Fruit fly (Drosophila melanogaster) whole organism, embryonic: Measurements from ENCODE around the gene APP-BP1.
A peak's percentile ranks its signal among the peaks of the same experiment; 100 is the strongest.

Experiments used
- Abd-B ChIP-seq: fragments of 200-800 bp; sonication (Bioruptor generic); optimal IDR thresholded peaks from 2 replicates; lab custom pipeline; 2018; ENCODE audit warnings: missing biosample characterization, mild to moderate bottlenecking, missing genetic modification characterization, moderate library complexity
- Ada2b ChIP-seq: fragments of 200-800 bp; sonication (Bioruptor generic); IDR thresholded peaks from 2 replicates; pipeline ENCODE4 v1.3.6; 2022; ENCODE audit warnings: missing biosample characterization, missing genetic modification characterization
- Aef1 ChIP-seq: fragments of 200-800 bp; sonication (Bioruptor generic); IDR thresholded peaks from 3 replicates; pipeline ENCODE4 v1.3.6; 2022; ENCODE audit warnings: missing biosample characterization, missing genetic modification characterization
- Awh ChIP-seq: fragments of 200-800 bp; sonication (Bioruptor generic); IDR thresholded peaks from 2 replicates; pipeline ENCODE4, ENCODE4 v1.3.6; 2022; ENCODE audit warnings: missing biosample characterization, missing genetic modification characterization
- BEAF-32 ChIP-seq: fragments of 200-800 bp; sonication (Bioruptor generic); optimal IDR thresholded peaks from 3 replicates; lab custom pipeline; 2017; ENCODE audit warnings: missing biosample characterization, missing genetic modification characterization, mild to moderate bottlenecking, moderate library complexity, missing genetic modification reagents
- C15 ChIP-seq: fragments of 200-800 bp; sonication (Bioruptor generic); IDR thresholded peaks from 3 replicates; pipeline ENCODE4 v1.3.6; 2022; ENCODE audit warnings: missing biosample characterization, missing genetic modification characterization
- CG11085 ChIP-seq: fragments of 200-800 bp; sonication (Bioruptor generic); IDR thresholded peaks from 2 replicates; pipeline ENCODE4 v1.3.6; 2022; ENCODE audit warnings: missing biosample characterization, missing genetic modification characterization
- CG12104 ChIP-seq: fragments of 200-800 bp; sonication (Bioruptor generic); optimal IDR thresholded peaks from 3 replicates; lab custom pipeline; 2016; ENCODE audit warnings: missing biosample characterization, missing genetic modification characterization
- CG12744 ChIP-seq: fragments of 200-800 bp; sonication (Bioruptor generic); optimal IDR thresholded peaks from 2 replicates; lab custom pipeline; 2016; ENCODE audit warnings: missing biosample characterization, missing genetic modification characterization
- CG12942 ChIP-seq: fragments of 200-800 bp; sonication (Bioruptor generic); optimal IDR thresholded peaks from 3 replicates; lab custom pipeline; 2016; ENCODE audit warnings: missing biosample characterization, missing genetic modification characterization
- CG16863 ChIP-seq: fragments of 200-800 bp; sonication (Bioruptor generic); optimal IDR thresholded peaks from 3 replicates; lab custom pipeline; 2016; ENCODE audit warnings: missing biosample characterization, missing genetic modification characterization
- CG17829 ChIP-seq: fragments of 200-800 bp; optimal IDR thresholded peaks from 2 replicates; lab custom pipeline; 2019; ENCODE audit warnings: missing biosample characterization, mild to moderate bottlenecking, missing genetic modification characterization, moderate library complexity
- CG17912 ChIP-seq: fragments of 200-800 bp; sonication (Bioruptor generic); optimal IDR thresholded peaks from 2 replicates; lab custom pipeline; 2018; ENCODE audit warnings: missing biosample characterization, mild to moderate bottlenecking, missing genetic modification characterization
- CG1792 ChIP-seq: fragments of 200-800 bp; sonication (Bioruptor generic); optimal IDR thresholded peaks from 2 replicates; lab custom pipeline; 2016; ENCODE audit warnings: missing biosample characterization, missing genetic modification characterization
- CG31441 ChIP-seq: fragments of 200-800 bp; sonication (Bioruptor generic); IDR thresholded peaks from 2 replicates; pipeline ENCODE4 v1.3.6; 2022; ENCODE audit warnings: missing biosample characterization, missing genetic modification characterization
- CG4328 ChIP-seq: fragments of 200-800 bp; sonication (Bioruptor generic); optimal IDR thresholded peaks from 3 replicates; lab custom pipeline; 2017; ENCODE audit warnings: missing biosample characterization, missing genetic modification reagents, missing genetic modification characterization
- CG5245 ChIP-seq: fragments of 200-800 bp; sonication (Bioruptor generic); optimal IDR thresholded peaks from 3 replicates; lab custom pipeline; 2016; ENCODE audit warnings: missing biosample characterization, missing genetic modification characterization
- CG7357 ChIP-seq: fragments of 200-800 bp; sonication (Bioruptor generic); IDR thresholded peaks from 3 replicates; pipeline ENCODE4 v1.3.6; 2022; ENCODE audit warnings: missing biosample characterization, missing genetic modification characterization
- CG7372 ChIP-seq: fragments of 200-800 bp; sonication (Bioruptor generic); IDR thresholded peaks from 2 replicates; pipeline ENCODE4 v1.3.6; 2022; ENCODE audit warnings: missing biosample characterization, missing genetic modification characterization
- CG7556 ChIP-seq: fragments of 200-800 bp; sonication (Bioruptor generic); optimal IDR thresholded peaks from 2 replicates; lab custom pipeline; 2017; ENCODE audit warnings: missing biosample characterization, mild to moderate bottlenecking, missing genetic modification characterization
- CG8765 ChIP-seq: fragments of 200-800 bp; sonication (Bioruptor generic); IDR thresholded peaks from 2 replicates; pipeline ENCODE4 v1.3.6; 2022; ENCODE audit warnings: missing biosample characterization, missing genetic modification characterization
- CG8924 ChIP-seq: fragments of 200-800 bp; optimal IDR thresholded peaks from 3 replicates; lab custom pipeline; 2019; ENCODE audit warnings: missing biosample characterization, mild to moderate bottlenecking, missing genetic modification characterization, moderate library complexity
- D ChIP-seq, 2 experiments: fragments of 200-800 bp in 1 of 2; fragments of >200 bp in 1 of 2; sonication (Bioruptor generic) in 1 of 2; optimal IDR thresholded peaks; 2 replicates in 1 of 2; 3 replicates in 1 of 2; lab custom pipeline; 2017; ENCODE audit warnings: mild to moderate bottlenecking in 1 of 2, missing biosample characterization in 1 of 2, missing genetic modification characterization in 1 of 2, missing genetic modification reagents in 1 of 2
- Dfd ChIP-seq, 2 experiments: fragments of >200 bp; optimal IDR thresholded peaks; 2 replicates each; lab custom pipeline; 2017; ENCODE audit warnings: missing biosample characterization in 2 of 2, missing genetic modification characterization in 2 of 2
- Doc3 ChIP-seq: fragments of 200-800 bp; sonication (Bioruptor generic); IDR thresholded peaks from 3 replicates; pipeline ENCODE4 v1.3.6; 2022; ENCODE audit warnings: missing biosample characterization, missing genetic modification characterization; ENCODE audit not compliant: partially characterized antibody
- HHEX ChIP-seq: fragments of 200-800 bp; sonication (Bioruptor generic); optimal IDR thresholded peaks from 3 replicates; lab custom pipeline; 2017; ENCODE audit warnings: missing biosample characterization, mild to moderate bottlenecking, missing genetic modification characterization, missing genetic modification reagents
- HLHmδ ChIP-seq: fragments of 200-800 bp; sonication (Bioruptor generic); optimal IDR thresholded peaks from 2 replicates; lab custom pipeline; 2018; ENCODE audit warnings: missing biosample characterization, mild to moderate bottlenecking, missing genetic modification characterization, moderate library complexity
- Med ChIP-seq: fragments of 200-800 bp; sonication (Bioruptor generic); peaks from one replicate; lab custom pipeline; 2016; ENCODE audit warnings: missing biosample characterization, missing genetic modification characterization, mild to moderate bottlenecking, inconsistent platforms, moderate library complexity
- TFAM ChIP-seq: fragments of 200-800 bp; sonication (Bioruptor generic); optimal IDR thresholded peaks from 2 replicates; lab custom pipeline; 2017; ENCODE audit warnings: missing biosample characterization, missing genetic modification characterization, inconsistent platforms
- ab ChIP-seq: fragments of 200-800 bp; sonication (Bioruptor generic); optimal IDR thresholded peaks from 2 replicates; lab custom pipeline; 2016; ENCODE audit warnings: missing biosample characterization, missing genetic modification characterization
- al ChIP-seq: fragments of 200-800 bp; sonication (Bioruptor generic); IDR thresholded peaks from 2 replicates; pipeline ENCODE4 v1.3.6; 2022; ENCODE audit warnings: missing biosample characterization, missing genetic modification characterization
- amos ChIP-seq: fragments of 200-800 bp; sonication (Bioruptor generic); IDR thresholded peaks from 2 replicates; pipeline ENCODE4 v1.3.6; 2022; ENCODE audit warnings: missing biosample characterization, missing genetic modification characterization; ENCODE audit not compliant: partially characterized antibody
- corto ChIP-seq: fragments of 200-800 bp; sonication (Bioruptor generic); optimal IDR thresholded peaks from 2 replicates; lab custom pipeline; 2016; ENCODE audit warnings: missing biosample characterization, mild to moderate bottlenecking, missing genetic modification characterization, moderate library complexity
- esg ChIP-seq: fragments of 200-800 bp; sonication (Bioruptor generic); conservative IDR thresholded peaks from 2 replicates; pipeline ENCODE4 v1.3.6; 2022; ENCODE audit warnings: missing biosample characterization, missing genetic modification characterization
- fd102C ChIP-seq: fragments of 200-800 bp; sonication (Bioruptor generic); optimal IDR thresholded peaks from 2 replicates; lab custom pipeline; 2018; ENCODE audit warnings: missing biosample characterization, mild to moderate bottlenecking, missing genetic modification characterization, moderate library complexity
- gcm ChIP-seq: fragments of 200-800 bp; sonication (Bioruptor generic); optimal IDR thresholded peaks from 2 replicates; lab custom pipeline; 2019; ENCODE audit warnings: missing biosample characterization, mild to moderate bottlenecking, missing genetic modification characterization, moderate library complexity
- gem ChIP-seq: fragments of 200-800 bp; sonication (Bioruptor generic); optimal IDR thresholded peaks from 2 replicates; lab custom pipeline; 2019; ENCODE audit warnings: missing biosample characterization, mild to moderate bottlenecking, missing genetic modification characterization, moderate library complexity
- gt ChIP-seq: fragments of 200-800 bp; sonication (Bioruptor generic); IDR thresholded peaks from 2 replicates; pipeline ENCODE4 v1.3.6; 2022; ENCODE audit warnings: missing biosample characterization, missing genetic modification characterization
- her ChIP-seq: fragments of 200-800 bp; sonication (Bioruptor generic); optimal IDR thresholded peaks from 2 replicates; lab custom pipeline; 2016; ENCODE audit warnings: missing biosample characterization, missing genetic modification characterization
- kay ChIP-seq: fragments of 200-800 bp; sonication (Bioruptor generic); optimal IDR thresholded peaks from 2 replicates; lab custom pipeline; 2016; ENCODE audit warnings: missing biosample characterization, missing genetic modification characterization
- kni ChIP-seq: fragments of 200-800 bp; sonication (Bioruptor generic); optimal IDR thresholded peaks from 3 replicates; lab custom pipeline; 2017; ENCODE audit warnings: mild to moderate bottlenecking, missing biosample characterization, missing genetic modification reagents, missing genetic modification characterization
- knrl ChIP-seq: fragments of 200-800 bp; sonication (Bioruptor generic); IDR thresholded peaks from 3 replicates; pipeline ENCODE4 v1.3.6; 2022; ENCODE audit warnings: missing biosample characterization, missing genetic modification characterization; ENCODE audit not compliant: partially characterized antibody
- lmd ChIP-seq: fragments of 200-800 bp; sonication (Bioruptor generic); IDR thresholded peaks from 2 replicates; pipeline ENCODE4 v1.3.6; 2022; ENCODE audit warnings: missing biosample characterization, missing genetic modification characterization
- maf-S ChIP-seq: fragments of 200-800 bp; sonication (Bioruptor generic); optimal IDR thresholded peaks from 2 replicates; lab custom pipeline; 2016; ENCODE audit warnings: missing biosample characterization, missing genetic modification characterization
- mam ChIP-seq: fragments of 200-800 bp; sonication (Bioruptor generic); optimal IDR thresholded peaks from 3 replicates; lab custom pipeline; 2016; ENCODE audit warnings: missing biosample characterization, missing genetic modification characterization
- p53 ChIP-seq: fragments of 200-800 bp; sonication (Bioruptor generic); optimal IDR thresholded peaks from 2 replicates; lab custom pipeline; 2016; ENCODE audit warnings: missing biosample characterization, missing genetic modification characterization
- pb ChIP-seq: fragments of 200-800 bp; sonication (Bioruptor generic); optimal IDR thresholded peaks from 3 replicates; lab custom pipeline; 2016; ENCODE audit warnings: missing biosample characterization, missing genetic modification characterization
- pfk ChIP-seq: fragments of 200-800 bp; sonication (Bioruptor generic); optimal IDR thresholded peaks from 2 replicates; lab custom pipeline; 2018; ENCODE audit warnings: missing biosample characterization, mild to moderate bottlenecking, missing genetic modification characterization, moderate library complexity
- sr ChIP-seq: fragments of 200-800 bp; sonication (Bioruptor generic); IDR thresholded peaks from 3 replicates; pipeline ENCODE4 v1.3.6; 2022; ENCODE audit warnings: missing biosample characterization, missing genetic modification characterization
- tll ChIP-seq, 2 experiments: fragments of 200-800 bp in 1 of 2; fragments of >200 bp in 1 of 2; sonication (Bioruptor generic) in 1 of 2; optimal IDR thresholded peaks; 2 replicates each; lab custom pipeline; 2017 to 2019; ENCODE audit warnings: missing biosample characterization in 2 of 2, missing genetic modification characterization in 2 of 2, mild to moderate bottlenecking in 1 of 2, moderate library complexity in 1 of 2

Gene APP-BP1

DNA sequence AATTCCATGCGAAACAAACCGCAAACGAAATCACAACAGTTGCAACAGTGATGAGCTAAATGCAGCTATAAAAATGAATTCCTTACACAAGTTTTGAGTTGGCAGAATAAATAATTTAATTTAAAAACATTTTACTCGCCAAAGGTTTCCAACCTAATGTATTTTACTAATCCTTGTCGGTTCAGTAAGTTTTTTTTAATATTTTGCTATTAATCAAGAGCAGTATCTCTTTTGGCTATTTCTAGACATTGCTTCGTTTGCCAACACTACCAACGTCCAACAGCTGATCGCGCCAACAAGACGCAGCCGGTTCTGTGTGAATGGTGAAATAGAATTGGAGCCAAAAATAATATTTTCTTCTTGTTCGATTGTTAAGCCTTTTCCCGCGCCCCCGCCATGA lies 33.5 kb upstream of the APP-BP1 start, which contains the start of the genes CG32075, CG45101 and SuUR (continued):
- TF ChIP-seq Aef1 (GFP tag; lab: Robert Waterston, UW) = peak; percentile 90
- TF ChIP-seq CG12104 = peak; percentile 73
- TF ChIP-seq CG11085 (GFP tag; lab: Robert Waterston, UW) = peak; percentile 64
- peak; percentile 88 for TF ChIP-seq Ada2b (GFP tag; lab: Robert Waterston, UW)
- peak; percentile 92 for TF ChIP-seq mam (GFP tag; lab: Kevin White, UChicago)
- peak; percentile 49 for TF ChIP-seq gcm (GFP tag; lab: Kevin White, UChicago)
- TF ChIP-seq Med (GFP tag; lab: Kevin White, UChicago) = peak; percentile 99
- TF ChIP-seq C15 (GFP tag; lab: Robert Waterston, UW) = peak; percentile 86
- TF ChIP-seq CG16863 (GFP tag; lab: Kevin White, UChicago) = peak; percentile 84
- peak; percentile 71; the same call in 1 of the 2 replicates for TF ChIP-seq Awh (GFP tag; lab: Robert Waterston, UW)
- no peak for TF ChIP-seq HLHmδ (GFP tag; lab: Kevin White, UChicago)
- TF ChIP-seq her (GFP tag; lab: Kevin White, UChicago) = peak; percentile 68
- peak; percentile 64; the same call in 1 of the 3 replicates for TF ChIP-seq CG7357 (GFP tag; lab: Robert Waterston, UW)
- no peak for TF ChIP-seq kni (GFP tag; lab: Kevin White, UChicago)
- TF ChIP-seq BEAF-32 (GFP tag; lab: Kevin White, UChicago) = peak; percentile 39
- TF ChIP-seq kay (GFP tag; lab: Kevin White, UChicago) = peak; percentile 78
- TF ChIP-seq sr (GFP tag; lab: Robert Waterston, UW) = no peak
- peak; percentile 78 for TF ChIP-seq CG7556 (GFP tag; lab: Kevin White, UChicago)
- no peak for TF ChIP-seq pfk
- TF ChIP-seq D (optimal IDR thresholded peaks at IDR 0.05; lab: Kevin White, UChicago) = no peak
- peak; percentile 26 for TF ChIP-seq D (GFP tag; optimal IDR thresholded peaks at IDR 0.05; lab: Kevin White, UChicago)
- TF ChIP-seq CG12942 (GFP tag; lab: Kevin White, UChicago) = peak; percentile 94
- no peak for TF ChIP-seq Dfd (GFP tag; optimal IDR thresholded peaks at IDR 0.05; lab: Kevin White, UChicago)
- TF ChIP-seq fd102C (GFP tag; lab: Kevin White, UChicago) = peak; percentile 36
- TF ChIP-seq esg (GFP tag; lab: Robert Waterston, UW) = peak; percentile 92
- TF ChIP-seq Abd-B (GFP tag; lab: Kevin White, UChicago) = peak; percentile 89
- peak; percentile 74 for TF ChIP-seq CG4328
- TF ChIP-seq TFAM = no peak
- TF ChIP-seq ab (GFP tag; lab: Kevin White, UChicago) = peak; percentile 88
- TF ChIP-seq CG8924 (tag; lab: Kevin White, UChicago) = peak; percentile 86
- peak; percentile 92 for TF ChIP-seq gem (tag; lab: Kevin White, UChicago)
- TF ChIP-seq HHEX (GFP tag; lab: Kevin White, UChicago) = peak; percentile 82
- TF ChIP-seq maf-S (GFP tag; lab: Kevin White, UChicago) = peak; percentile 75
- TF ChIP-seq CG7372 (GFP tag; lab: Robert Waterston, UW) = peak; percentile 80
- peak; percentile 71 for TF ChIP-seq p53 (GFP tag; lab: Kevin White, UChicago)
- TF ChIP-seq CG1792 (GFP tag; lab: Kevin White, UChicago) = peak; percentile 69
- peak in 1 of 2 experiments; percentile 30 for TF ChIP-seq tll (GFP tag; optimal IDR thresholded peaks at IDR 0.05; lab: Kevin White, UChicago)
- peak; percentile 24; the same call in 1 of the 3 replicates for TF ChIP-seq knrl (GFP tag; lab: Robert Waterston, UW)
- TF ChIP-seq CG8765 (GFP tag; lab: Robert Waterston, UW) = peak; percentile 75
- peak; percentile 65 for TF ChIP-seq CG5245 (GFP tag; lab: Kevin White, UChicago)
- TF ChIP-seq lmd (GFP tag; lab: Robert Waterston, UW) = peak; percentile 88
- TF ChIP-seq CG31441 (GFP tag; lab: Robert Waterston, UW) = peak; percentile 68
- TF ChIP-seq gt (GFP tag; lab: Robert Waterston, UW) = peak; percentile 75; the same call in 1 of the 2 replicates
- peak; percentile 88 for TF ChIP-seq CG17829
- peak; percentile 89 for TF ChIP-seq CG12744 (GFP tag; lab: Kevin White, UChicago)
- peak; percentile 43 for TF ChIP-seq pb (GFP tag; lab: Kevin White, UChicago)
- TF ChIP-seq Doc3 = no peak
- peak; percentile 41 for TF ChIP-seq CG17912 (GFP tag; lab: Kevin White, UChicago)
- peak; percentile 59 for TF ChIP-seq corto (GFP tag; lab: Kevin White, UChicago)
- TF ChIP-seq amos (GFP tag; lab: Robert Waterston, UW) = no peak
- peak; percentile 88 for TF ChIP-seq al (GFP tag; lab: Robert Waterston, UW)
